Fruit fly (Drosophila melanogaster): Measurements from ENCODE around the gene GAPcenA.

dm6 chr3L:8303912-8304311 is 42.4 kb upstream of the GAPcenA start, which contains the start of the genes CG7194 and Sbp2:
- TF ChIP-seq psq (optimal IDR thresholded peaks at IDR 0.05): no peak
- TF ChIP-seq ttk (optimal IDR thresholded peaks at IDR 0.05): no peak
- TF ChIP-seq insv (optimal IDR thresholded peaks at IDR 0.05): no peak
